Worm (Caenorhabditis elegans): ENCODE measurements around the gene srz-62.

Gene srz-62

DNA sequence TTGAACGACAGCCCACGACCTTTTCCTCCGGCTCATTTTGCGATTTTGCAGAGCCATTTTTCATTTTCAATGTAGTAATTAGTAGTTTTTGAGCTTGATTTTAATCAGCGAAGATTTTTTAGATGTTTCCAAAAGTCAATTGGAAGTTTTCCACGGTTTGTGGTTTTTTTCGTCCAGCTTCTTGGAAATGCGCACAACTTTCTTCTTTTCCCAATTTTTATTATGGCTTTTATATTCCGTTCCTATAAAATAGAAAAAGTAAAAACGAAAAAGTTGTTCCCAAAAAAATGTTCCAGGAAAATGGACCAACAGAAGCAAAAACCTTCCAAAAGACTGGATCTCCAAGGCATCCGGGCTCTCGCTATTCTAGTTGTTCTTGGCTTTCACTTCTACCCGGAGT is 14.9 kb upstream of the srz-62 start, which contains the start of gene oac-22:
Gene oac-22, plus strand, starts transcription at position 301 of the 400 bp plus-strand sequence.
- TF ChIP-seq T22C8.4 (GFP tag; IDR thresholded peaks at IDR 0.05) (no peak), tab-1 (GFP tag; IDR thresholded peaks at IDR 0.05) (no peak), klf-2 (GFP tag; conservative IDR thresholded peaks at IDR 0.05) (no peak), ref-1 (GFP tag; conservative IDR thresholded peaks at IDR 0.05) (no peak), flt-1 (GFP tag; IDR thresholded peaks at IDR 0.05) (no peak), ztf-23 (GFP tag; IDR thresholded peaks at IDR 0.05) (no peak), cog-1 (tag; optimal IDR thresholded peaks at IDR 0.05) (no peak), ztf-29 (GFP tag; IDR thresholded peaks at IDR 0.05) (no peak), med-1 (GFP tag; optimal IDR thresholded peaks at IDR 0.05; ENCODE audit: insufficient read depth) (no peak)

DNA sequence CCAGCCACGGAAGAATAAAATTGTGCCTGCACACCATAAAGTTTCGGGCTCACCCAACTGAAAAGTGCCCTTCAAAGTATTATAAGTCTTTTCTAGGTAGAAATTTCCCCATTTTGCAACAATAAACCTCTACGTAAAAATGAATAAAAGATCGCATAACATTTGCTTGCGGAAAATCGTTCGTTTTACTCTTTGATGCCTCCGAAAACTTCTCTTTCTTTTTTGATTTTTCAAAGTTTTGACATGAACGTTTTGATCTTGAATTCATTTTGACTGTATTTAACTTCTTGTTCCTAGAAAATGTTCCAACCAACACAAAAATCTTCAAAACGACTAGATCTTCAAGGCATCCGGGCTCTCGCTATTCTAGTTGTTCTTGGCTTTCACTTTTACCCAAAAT is 11.3 kb upstream of the srz-62 start, which contains the start of gene oac-21:
Gene oac-21, plus strand, starts transcription at position 301 of the 400 bp plus-strand sequence.
- TF ChIP-seq klf-2 (GFP tag; conservative IDR thresholded peaks at IDR 0.05), result no peak
- no peak for TF ChIP-seq cog-1 (tag; optimal IDR thresholded peaks at IDR 0.05)
- no peak for TF ChIP-seq tab-1 (GFP tag; IDR thresholded peaks at IDR 0.05)

DNA sequence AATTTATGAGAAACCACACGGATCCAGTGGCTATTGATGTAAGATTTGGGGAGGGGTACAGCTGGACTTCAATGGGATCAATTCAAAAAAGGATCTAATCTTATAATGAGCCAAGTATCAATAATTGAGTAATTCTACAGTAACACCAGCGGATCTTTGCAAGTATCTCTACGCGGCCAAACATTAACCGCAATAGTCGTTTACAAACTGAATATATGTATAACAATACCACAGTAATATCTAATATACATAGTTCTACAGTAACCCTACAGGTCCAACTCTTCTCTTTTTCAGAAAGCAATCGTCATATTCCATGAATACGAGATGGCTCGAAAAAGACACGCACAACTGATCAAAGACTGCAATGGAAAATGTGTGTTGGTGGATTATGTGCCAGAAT is 8.3 kb upstream of the srz-62 start, which contains the start of gene F56D6.9:
Gene F56D6.9, plus strand, starts transcription at position 301 of the 400 bp plus-strand sequence.
- TF ChIP-seq ztf-23 (GFP tag; IDR thresholded peaks at IDR 0.05) (no peak), ztf-29 (GFP tag; IDR thresholded peaks at IDR 0.05) (no peak), med-1 (GFP tag; optimal IDR thresholded peaks at IDR 0.05; ENCODE audit: insufficient read depth) (no peak), tab-1 (GFP tag; IDR thresholded peaks at IDR 0.05) (no peak), flt-1 (GFP tag; IDR thresholded peaks at IDR 0.05) (no peak), cog-1 (tag; optimal IDR thresholded peaks at IDR 0.05) (no peak), ref-1 (GFP tag; conservative IDR thresholded peaks at IDR 0.05) (no peak), klf-2 (GFP tag; conservative IDR thresholded peaks at IDR 0.05) (no peak), T22C8.4 (GFP tag; IDR thresholded peaks at IDR 0.05) (no peak)

DNA sequence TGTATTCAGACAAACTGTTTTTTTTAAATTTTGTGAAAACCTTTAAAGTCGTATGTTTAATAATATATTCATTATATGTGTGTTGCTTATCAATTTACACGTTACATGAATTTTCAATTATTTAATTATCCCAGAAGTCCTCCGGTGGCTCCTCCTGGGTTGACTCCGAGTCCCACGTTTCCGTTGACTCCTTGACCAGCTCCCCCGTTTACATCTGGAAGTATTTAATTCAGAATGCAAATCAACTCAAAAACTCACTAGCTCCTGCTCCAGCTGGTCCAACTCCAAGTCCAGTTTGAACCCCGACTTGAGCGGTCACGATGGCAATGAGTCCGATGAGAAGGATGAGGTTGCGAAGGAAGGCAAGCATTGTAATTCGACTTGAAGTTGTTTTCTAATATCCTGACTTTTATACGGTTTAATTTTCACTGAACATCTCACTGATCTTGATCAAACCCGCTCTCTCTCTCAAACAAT is 6.3 kb upstream of the srz-62 start, which contains the start of gene F56D6.8:
Gene F56D6.8, minus strand, starts transcription at position 427 of the 477 bp plus-strand sequence.
- TF ChIP-seq tab-1 (GFP tag; IDR thresholded peaks at IDR 0.05) (no peak), klf-2 (GFP tag; conservative IDR thresholded peaks at IDR 0.05) (no peak), flt-1 (GFP tag; IDR thresholded peaks at IDR 0.05) (no peak), ref-1 (GFP tag; conservative IDR thresholded peaks at IDR 0.05) (no peak), med-1 (GFP tag; optimal IDR thresholded peaks at IDR 0.05; ENCODE audit: insufficient read depth) (no peak), ztf-29 (GFP tag; IDR thresholded peaks at IDR 0.05) (no peak)

DNA sequence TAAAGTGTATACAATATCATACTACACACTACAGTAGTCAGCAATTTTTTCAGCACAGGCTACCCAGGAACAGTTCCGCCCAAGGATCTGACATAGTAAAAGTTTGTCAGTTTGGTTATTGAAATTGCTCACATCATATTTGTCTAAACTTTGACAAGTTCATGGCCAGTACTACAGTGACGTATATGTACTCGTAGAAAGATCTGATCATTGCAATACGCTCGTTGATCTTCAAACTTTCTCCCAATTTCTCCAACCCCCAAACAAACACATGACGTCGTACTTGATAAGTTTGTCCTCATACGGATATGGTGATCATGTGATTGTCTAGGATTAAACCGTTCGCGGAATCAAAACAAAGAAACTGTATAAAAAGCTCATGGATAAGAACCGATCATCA is 5.5 kb upstream of the srz-62 start, which contains the start of gene dct-8:
Gene dct-8, plus strand, starts transcription at position 301 of the 400 bp plus-strand sequence.
- TF ChIP-seq T22C8.4 (GFP tag; IDR thresholded peaks at IDR 0.05) (no peak), flt-1 (GFP tag; IDR thresholded peaks at IDR 0.05) (no peak), ztf-23 (GFP tag; IDR thresholded peaks at IDR 0.05) (no peak), cog-1 (tag; optimal IDR thresholded peaks at IDR 0.05) (no peak), tab-1 (GFP tag; IDR thresholded peaks at IDR 0.05) (no peak), ztf-29 (GFP tag; IDR thresholded peaks at IDR 0.05) (no peak), klf-2 (GFP tag; conservative IDR thresholded peaks at IDR 0.05) (no peak), ref-1 (GFP tag; conservative IDR thresholded peaks at IDR 0.05) (no peak), med-1 (GFP tag; optimal IDR thresholded peaks at IDR 0.05; ENCODE audit: insufficient read depth) (no peak)

DNA sequence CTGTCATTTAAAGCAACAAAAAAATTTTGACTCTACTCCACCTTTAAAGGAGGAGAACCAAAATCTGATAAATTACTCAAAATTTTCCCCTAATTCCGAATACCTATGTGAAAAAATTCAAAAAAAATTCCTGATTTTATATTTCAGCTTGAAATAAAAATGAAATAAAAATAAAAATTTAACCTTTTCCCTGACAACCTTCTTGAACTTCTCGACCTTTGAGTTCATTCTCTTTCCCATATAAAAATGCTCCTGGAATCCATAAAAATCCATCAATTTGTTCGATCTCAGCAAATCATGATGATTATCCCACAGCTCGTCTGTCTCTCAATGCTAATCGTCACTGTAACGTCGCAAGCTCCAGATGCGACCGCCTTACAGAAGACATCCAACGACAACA is 2.7 kb downstream of the srz-62 start, which contains the start of gene F56D6.6:
Gene F56D6.6, plus strand, starts transcription at position 301 of the 400 bp plus-strand sequence.
- TF ChIP-seq flt-1 (GFP tag; IDR thresholded peaks at IDR 0.05) (no peak), ztf-23 (GFP tag; IDR thresholded peaks at IDR 0.05) (no peak), ztf-29 (GFP tag; IDR thresholded peaks at IDR 0.05) (no peak), cog-1 (tag; optimal IDR thresholded peaks at IDR 0.05) (no peak), tab-1 (GFP tag; IDR thresholded peaks at IDR 0.05) (no peak), med-1 (GFP tag; optimal IDR thresholded peaks at IDR 0.05; ENCODE audit: insufficient read depth) (no peak), T22C8.4 (GFP tag; IDR thresholded peaks at IDR 0.05) (no peak), klf-2 (GFP tag; conservative IDR thresholded peaks at IDR 0.05) (no peak), ref-1 (GFP tag; conservative IDR thresholded peaks at IDR 0.05) (no peak)

DNA sequence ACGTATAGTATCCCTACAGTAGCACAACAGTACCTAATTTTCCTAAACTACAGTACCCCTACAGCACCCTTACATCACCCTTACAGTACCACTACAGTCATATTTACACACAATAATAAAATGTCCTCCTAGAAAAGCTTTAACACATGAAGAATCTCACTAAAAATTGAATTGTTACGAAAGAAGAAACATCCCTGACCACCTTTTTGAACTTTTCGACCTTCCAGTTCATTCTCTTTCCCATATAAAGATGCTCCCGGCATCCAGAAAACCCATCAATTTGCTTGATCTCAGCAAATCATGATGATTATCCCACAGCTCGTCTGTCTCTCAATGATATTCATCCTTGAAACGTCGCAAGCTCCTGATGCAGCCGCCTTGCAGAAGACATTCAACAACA is 4.3 kb downstream of the srz-62 start, which contains the start of gene F56D6.21:
Gene F56D6.21, plus strand, starts transcription at position 301 of the 400 bp plus-strand sequence.
- no peak for TF ChIP-seq ztf-23 (GFP tag; IDR thresholded peaks at IDR 0.05)
- TF ChIP-seq med-1 (GFP tag; optimal IDR thresholded peaks at IDR 0.05; ENCODE audit: insufficient read depth), result no peak
- no peak for TF ChIP-seq klf-2 (GFP tag; conservative IDR thresholded peaks at IDR 0.05)
- TF ChIP-seq tab-1 (GFP tag; IDR thresholded peaks at IDR 0.05), result no peak
- TF ChIP-seq flt-1 (GFP tag; IDR thresholded peaks at IDR 0.05), result no peak
- no peak for TF ChIP-seq cog-1 (tag; optimal IDR thresholded peaks at IDR 0.05)
- TF ChIP-seq ztf-29 (GFP tag; IDR thresholded peaks at IDR 0.05), result no peak

DNA sequence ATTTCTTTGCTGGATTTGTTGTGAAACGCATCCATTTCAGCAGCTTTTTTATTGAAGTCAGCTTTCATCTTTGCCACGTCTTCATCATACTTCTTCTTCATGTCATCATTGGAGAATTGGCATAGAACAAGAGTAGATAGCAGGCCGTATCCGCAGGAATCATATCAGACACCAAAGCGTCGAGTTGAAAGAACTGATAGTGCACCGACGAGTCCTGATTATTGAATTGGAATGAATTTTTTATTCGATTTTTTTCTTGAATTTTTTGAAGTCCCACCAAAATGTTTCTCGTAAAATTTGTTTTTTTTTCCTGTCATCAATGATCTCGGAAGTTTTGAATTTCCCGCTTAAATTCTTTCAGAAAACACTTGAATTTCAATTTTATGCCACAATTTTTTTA is 6.1 kb downstream of the srz-62 start, which contains the start of gene F56D6.11:
Gene F56D6.11, minus strand, starts transcription at position 101 of the 400 bp plus-strand sequence.
- no peak for TF ChIP-seq ztf-23 (GFP tag; IDR thresholded peaks at IDR 0.05)
- TF ChIP-seq tab-1 (GFP tag; IDR thresholded peaks at IDR 0.05), result no peak
- TF ChIP-seq med-1 (GFP tag; optimal IDR thresholded peaks at IDR 0.05; ENCODE audit: insufficient read depth), result no peak
- no peak for TF ChIP-seq cog-1 (tag; optimal IDR thresholded peaks at IDR 0.05)
- no peak for TF ChIP-seq flt-1 (GFP tag; IDR thresholded peaks at IDR 0.05)
- no peak for TF ChIP-seq klf-2 (GFP tag; conservative IDR thresholded peaks at IDR 0.05)
- no peak for TF ChIP-seq ref-1 (GFP tag; conservative IDR thresholded peaks at IDR 0.05)
- TF ChIP-seq T22C8.4 (GFP tag; IDR thresholded peaks at IDR 0.05), result no peak
- no peak for TF ChIP-seq ztf-29 (GFP tag; IDR thresholded peaks at IDR 0.05)

DNA sequence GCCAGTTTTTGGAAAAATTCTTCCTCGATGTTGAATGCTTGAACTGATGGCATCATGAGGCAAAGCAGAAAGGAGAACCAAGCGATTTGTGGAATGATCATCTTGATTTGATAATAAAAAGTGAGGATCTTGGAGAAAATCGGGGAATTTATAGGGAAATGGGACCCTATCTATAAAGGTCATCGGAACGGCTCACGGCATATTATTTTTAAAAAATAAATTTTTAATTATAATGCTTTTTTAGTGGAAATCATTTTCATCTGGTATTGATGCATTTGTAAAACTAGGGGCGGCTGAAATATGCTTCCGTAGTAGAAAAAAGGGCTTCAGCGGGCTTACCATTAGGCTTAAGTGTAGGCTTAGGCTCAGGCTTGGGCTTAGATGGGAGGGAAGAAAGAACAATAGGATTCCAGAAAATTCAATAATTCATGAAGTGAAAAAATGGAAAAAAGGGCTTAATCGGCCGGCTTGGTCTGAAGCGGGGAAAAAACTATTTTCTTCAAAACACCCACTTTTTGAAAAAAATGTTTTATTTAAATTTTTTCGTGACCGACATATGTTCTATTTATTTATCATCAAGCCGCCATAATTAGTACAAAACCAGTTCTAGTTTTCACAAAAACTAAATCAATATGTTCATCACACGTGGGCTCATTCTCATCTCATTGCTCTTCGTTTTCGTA is 7.3 kb downstream of the srz-62 start, which contains the start of the genes F56D6.22 and F56D6.12:
Gene F56D6.22, minus strand, starts transcription at position 101 of the 683 bp plus-strand sequence.
Gene F56D6.12, plus strand, starts transcription at position 633 of the 683 bp plus-strand sequence.
- no peak for TF ChIP-seq tab-1 (GFP tag; IDR thresholded peaks at IDR 0.05)
- no peak for TF ChIP-seq klf-2 (GFP tag; conservative IDR thresholded peaks at IDR 0.05)
- TF ChIP-seq cog-1 (tag; optimal IDR thresholded peaks at IDR 0.05), result no peak
- no peak for TF ChIP-seq flt-1 (GFP tag; IDR thresholded peaks at IDR 0.05)
- TF ChIP-seq ztf-29 (GFP tag; IDR thresholded peaks at IDR 0.05), result no peak
- TF ChIP-seq T22C8.4 (GFP tag; IDR thresholded peaks at IDR 0.05), result no peak
- no peak for TF ChIP-seq ztf-23 (GFP tag; IDR thresholded peaks at IDR 0.05)
- no peak for TF ChIP-seq ref-1 (GFP tag; conservative IDR thresholded peaks at IDR 0.05)
- TF ChIP-seq med-1 (GFP tag; optimal IDR thresholded peaks at IDR 0.05; ENCODE audit: insufficient read depth), result no peak
